Worm (Caenorhabditis elegans) whole organism, L3 larva: ENCODE measurements around the gene cthd-1.

Experiments
- ZK546.5 ChIP-seq: sonication (generic microtip); optimal IDR thresholded peaks from 2 replicates; lab custom pipeline; 2017; ENCODE audit warnings: missing biosample characterization, missing genetic modification characterization
- ceh-16 ChIP-seq: sonication (generic microtip); optimal IDR thresholded peaks from 2 replicates; lab custom pipeline; 2017; ENCODE audit warnings: missing biosample characterization, missing genetic modification characterization
- ceh-9 ChIP-seq: sonication (generic microtip); optimal IDR thresholded peaks from 2 replicates; lab custom pipeline; 2018; ENCODE audit warnings: missing biosample characterization, missing genetic modification characterization
- elt-2 ChIP-seq: sonication (generic microtip); optimal IDR thresholded peaks from 2 replicates; lab custom pipeline; 2016; ENCODE audit warnings: missing genetic modification reagents, mild to moderate bottlenecking, missing genetic modification characterization, missing compliant biosample characterization
- lin-15B ChIP-seq: fragments of 150-350 bp; optimal IDR thresholded peaks from 2 replicates; lab custom pipeline; 2014; ENCODE audit warnings: missing biosample characterization, missing genetic modification characterization
- nhr-76 ChIP-seq: fragments of 150-350 bp; sonication (generic microtip); optimal IDR thresholded peaks from 5 replicates; lab custom pipeline; 2014; ENCODE audit warnings: missing biosample characterization, missing genetic modification characterization
- pqm-1 ChIP-seq: fragments of 150-350 bp; optimal IDR thresholded peaks from 2 replicates; lab custom pipeline; 2017; ENCODE audit warnings: missing biosample characterization, missing genetic modification characterization, inconsistent platforms

ce11 chrV:9630542-9630941 lies 47.5 kb upstream of the cthd-1 start:
- TF ChIP-seq ZK546.5 (tag; lab: Kevin White, UChicago) (no peak), nhr-76 (tag; lab: Kevin White, UChicago) (no peak), ceh-9 (tag; lab: Kevin White, UChicago) (no peak), lin-15B (tag; lab: Kevin White, UChicago) (no peak), ceh-16 (tag; lab: Kevin White, UChicago) (no peak), elt-2 (tag; lab: Kevin White, UChicago) (no peak), pqm-1 (tag; lab: Kevin White, UChicago) (no peak)
